Worm (Caenorhabditis elegans): ENCODE measurements around the gene fbxb-17.

Gene fbxb-17

ce11 chrII:1714772-1715353 is 38.7 kb downstream of the fbxb-17 start, which contains the start of gene btb-6:
Gene btb-6 (plus strand): TSS chrII:1715303.
- TF ChIP-seq gmeb-1 (tag; optimal IDR thresholded peaks at IDR 0.05) (no peak), nhr-237 (tag; optimal IDR thresholded peaks at IDR 0.05) (no peak), lin-11 (tag; optimal IDR thresholded peaks at IDR 0.05) (no peak), F13H6.1 (tag; optimal IDR thresholded peaks at IDR 0.05) (no peak), mdl-1 (tag; optimal IDR thresholded peaks at IDR 0.05) (no peak), nhr-6 (tag; optimal IDR thresholded peaks at IDR 0.05) (no peak), crh-2 (tag; optimal IDR thresholded peaks at IDR 0.05) (no peak), dmd-4 (tag; optimal IDR thresholded peaks at IDR 0.05) (no peak), nhr-23 (tag; optimal IDR thresholded peaks at IDR 0.05) (no peak), sma-3 (GFP tag; optimal IDR thresholded peaks at IDR 0.05) (no peak), peb-1 (tag; optimal IDR thresholded peaks at IDR 0.05) (no peak), elt-3 (tag; optimal IDR thresholded peaks at IDR 0.05) (no peak), aly-2 (tag; optimal IDR thresholded peaks at IDR 0.05) (no peak)

DNA sequence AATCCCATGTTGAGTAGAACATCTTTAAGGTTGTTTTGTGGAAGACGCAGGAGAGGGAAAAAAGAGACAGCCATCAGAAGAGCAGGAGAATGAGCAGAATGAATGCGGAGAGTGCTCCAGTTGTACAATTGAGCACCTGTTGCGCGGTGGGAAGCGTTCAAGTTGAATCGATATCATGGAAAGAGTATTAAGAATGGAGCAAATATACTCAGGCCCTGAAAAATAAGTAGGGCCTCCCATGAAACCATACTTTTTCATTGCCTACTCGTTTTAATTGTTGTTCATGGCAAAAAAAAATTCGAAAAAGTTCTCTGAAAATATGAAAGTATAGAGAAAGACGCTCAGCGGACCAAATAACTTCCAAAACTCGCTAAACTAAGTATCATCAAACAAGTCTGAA is 43.0 kb downstream of the fbxb-17 start, which contains the start of gene fbxb-48:
Gene fbxb-48 (minus strand): TSS at position 101 of the 400 bp plus-strand sequence.
- no peak for TF ChIP-seq nhr-237 (tag; optimal IDR thresholded peaks at IDR 0.05)
- TF ChIP-seq lin-39 (tag; optimal IDR thresholded peaks at IDR 0.05) = no peak
- no peak for TF ChIP-seq nhr-6 (tag; optimal IDR thresholded peaks at IDR 0.05)
- TF ChIP-seq nhr-23 (tag; optimal IDR thresholded peaks at IDR 0.05) = no peak
- TF ChIP-seq sma-9 (GFP tag; optimal IDR thresholded peaks at IDR 0.05) = no peak
- TF ChIP-seq sma-9 (tag; optimal IDR thresholded peaks at IDR 0.05) = no peak
- no peak for TF ChIP-seq ceh-82 (tag; optimal IDR thresholded peaks at IDR 0.05)
- TF ChIP-seq mdl-1 (tag; optimal IDR thresholded peaks at IDR 0.05) = no peak
- no peak for TF ChIP-seq nhr-77 (tag; optimal IDR thresholded peaks at IDR 0.05)
- TF ChIP-seq nhr-25 (tag; optimal IDR thresholded peaks at IDR 0.05) = no peak

DNA sequence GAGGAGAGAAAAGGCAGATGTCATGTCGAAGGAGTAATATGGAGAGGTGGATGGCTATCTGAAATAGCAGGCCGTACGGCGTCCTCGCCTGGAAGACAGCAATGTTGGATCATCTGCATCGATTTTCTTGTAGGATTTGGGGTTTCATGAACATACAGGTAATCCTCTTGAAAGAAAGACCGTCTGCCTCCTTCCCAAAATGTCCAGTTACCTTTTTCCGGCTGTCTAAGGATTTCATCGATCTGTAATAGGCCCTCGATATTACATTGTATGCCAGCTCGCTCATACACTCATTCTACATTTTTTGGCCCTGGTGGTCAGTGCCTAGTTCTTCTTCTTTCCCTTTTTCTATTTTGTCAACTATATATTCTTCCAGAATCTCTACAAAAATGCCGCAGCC is 46.2 kb downstream of the fbxb-17 start, which contains the start of the genes fbxb-5 and btb-8:
Gene fbxb-5 (minus strand): TSS at position 101 of the 400 bp plus-strand sequence.
Gene btb-8 (plus strand): TSS at position 377 of the 400 bp plus-strand sequence.
- no peak for TF ChIP-seq sma-9 (GFP tag; optimal IDR thresholded peaks at IDR 0.05)
- no peak for TF ChIP-seq sma-9 (tag; optimal IDR thresholded peaks at IDR 0.05)
- TF ChIP-seq nhr-77 (tag; optimal IDR thresholded peaks at IDR 0.05) = no peak
- no peak for TF ChIP-seq nhr-12 (tag; optimal IDR thresholded peaks at IDR 0.05)
- TF ChIP-seq C34F6.9 (tag; optimal IDR thresholded peaks at IDR 0.05) = no peak
- TF ChIP-seq fos-1 (tag; optimal IDR thresholded peaks at IDR 0.05) = no peak
- TF ChIP-seq alr-1 (tag; optimal IDR thresholded peaks at IDR 0.05) = no peak
- TF ChIP-seq lin-13 (GFP tag; optimal IDR thresholded peaks at IDR 0.05) = no peak

DNA sequence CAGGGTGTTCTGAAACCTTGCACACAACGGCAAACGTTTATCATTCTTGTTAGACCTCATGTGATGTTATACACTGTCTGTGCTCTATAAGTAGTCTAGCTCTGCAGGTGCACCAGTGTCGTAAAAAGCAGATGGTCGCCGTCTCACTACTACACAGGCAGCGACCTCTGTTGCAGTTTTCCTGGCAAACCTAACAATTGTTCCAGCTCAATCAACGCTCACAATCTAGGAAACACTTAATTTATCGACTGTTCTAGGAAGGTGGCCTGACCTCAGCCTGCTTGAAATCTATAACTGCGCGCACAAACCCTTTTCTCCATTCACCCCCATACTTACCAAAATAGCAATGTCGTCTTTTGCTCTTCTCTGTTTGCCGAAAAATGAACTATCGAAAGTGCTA is 48.1 kb downstream of the fbxb-17 start, which contains the start of gene fbxb-11:
Gene fbxb-11 (plus strand): TSS at position 301 of the 400 bp plus-strand sequence.
- TF ChIP-seq unc-39 (tag; optimal IDR thresholded peaks at IDR 0.05) (no peak), alr-1 (tag; optimal IDR thresholded peaks at IDR 0.05) (no peak), nhr-21 (tag; optimal IDR thresholded peaks at IDR 0.05) (no peak), nhr-237 (tag; optimal IDR thresholded peaks at IDR 0.05) (no peak), sma-3 (GFP tag; optimal IDR thresholded peaks at IDR 0.05) (no peak), egl-27 (tag; optimal IDR thresholded peaks at IDR 0.05) (no peak), mdl-1 (tag; optimal IDR thresholded peaks at IDR 0.05) (no peak), nhr-11 (tag; optimal IDR thresholded peaks at IDR 0.05) (no peak), dmd-4 (tag; optimal IDR thresholded peaks at IDR 0.05) (no peak), Y55F3AM.14 (GFP tag; optimal IDR thresholded peaks at IDR 0.05) (no peak), sma-9 (GFP tag; optimal IDR thresholded peaks at IDR 0.05) (no peak), sma-9 (tag; optimal IDR thresholded peaks at IDR 0.05) (no peak), lsy-2 (tag; optimal IDR thresholded peaks at IDR 0.05) (no peak)

DNA sequence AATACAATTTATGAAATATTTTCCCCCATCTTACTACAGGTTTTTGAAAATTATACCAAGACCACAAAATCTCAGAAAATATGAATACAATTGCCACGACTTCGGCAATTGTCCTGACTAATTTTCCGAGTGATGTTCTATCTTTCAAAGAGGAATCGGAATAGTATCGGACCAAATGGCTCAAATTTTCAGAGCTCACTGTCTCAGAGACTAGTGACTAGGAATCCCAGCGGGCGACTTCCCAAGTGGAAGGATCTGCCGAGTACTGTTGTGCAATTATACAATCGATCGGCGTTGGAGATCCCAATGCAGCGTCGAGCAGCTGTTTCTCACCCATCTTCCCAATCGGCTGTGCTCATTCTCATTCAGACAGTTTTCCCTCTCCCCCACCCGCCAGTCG is 49.5 kb downstream of the fbxb-17 start, which contains the start of gene F45C12.17:
Gene F45C12.17 (plus strand): TSS at position 377 of the 400 bp plus-strand sequence.
- TF ChIP-seq unc-39 (tag; optimal IDR thresholded peaks at IDR 0.05) (no peak), R02D3.7 (tag; optimal IDR thresholded peaks at IDR 0.05) (no peak), nhr-21 (tag; optimal IDR thresholded peaks at IDR 0.05) (no peak), nhr-12 (tag; optimal IDR thresholded peaks at IDR 0.05) (no peak), crh-2 (tag; optimal IDR thresholded peaks at IDR 0.05) (no peak), nhr-11 (tag; optimal IDR thresholded peaks at IDR 0.05) (no peak)

All from whole organism, L2 larva.